Worm (Caenorhabditis elegans): ENCODE results near the gene C49C3.8.

The C49C3.8 gene

ce11 chrIV:17332261-17332660 lies 2.7 kb upstream of the C49C3.8 start, which contains the start of gene C49C3.7:
C49C3.7 (plus strand) TSS chrIV:17332561.
- TF ChIP-seq lin-13 (GFP tag; optimal IDR thresholded peaks at IDR 0.05) (no peak), spr-1 (tag; optimal IDR thresholded peaks at IDR 0.05) (no peak), aha-1 (tag) (peak; percentile 86), arid-1 (GFP tag; conservative IDR thresholded peaks at IDR 0.05) (no peak), T20F7.1 (GFP tag; optimal IDR thresholded peaks at IDR 0.05) (no peak)

ce11 chrIV:17333542-17334281 lies 1.3 kb upstream of the C49C3.8 start, which contains the start of gene C49C3.15:
C49C3.15 (plus strand) TSS chrIV:17334231.
- TF ChIP-seq nhr-11 (tag; optimal IDR thresholded peaks at IDR 0.05) (no peak), zag-1 (tag; optimal IDR thresholded peaks at IDR 0.05) (no peak), Y75B8A.6 (GFP tag; IDR thresholded peaks at IDR 0.05) (no peak), daf-16 (GFP tag; optimal IDR thresholded peaks at IDR 0.05) (no peak), daf-16 (tag; optimal IDR thresholded peaks at IDR 0.05) (peak; percentile 23), egl-43 (GFP tag; IDR thresholded peaks at IDR 0.05) (no peak), zip-2 (tag; optimal IDR thresholded peaks at IDR 0.05) (no peak), F37D6.2 (tag; optimal IDR thresholded peaks at IDR 0.05) (no peak), unc-130 (GFP tag; optimal IDR thresholded peaks at IDR 0.05) (no peak), nhr-41 (GFP tag; IDR thresholded peaks at IDR 0.05) (no peak), hlh-11 (tag; optimal IDR thresholded peaks at IDR 0.05) (peak; percentile 28), aha-1 (tag) (no peak), vab-7 (GFP tag; IDR thresholded peaks at IDR 0.05) (no peak), skn-1 (tag; optimal IDR thresholded peaks at IDR 0.05) (no peak), spr-3 (GFP tag; optimal IDR thresholded peaks at IDR 0.05) (no peak), nhr-28 (tag; optimal IDR thresholded peaks at IDR 0.05) (peak; percentile 21), zip-11 (GFP tag; IDR thresholded peaks at IDR 0.05) (no peak), php-3 (GFP tag; IDR thresholded peaks at IDR 0.05) (no peak), nhr-77 (tag; optimal IDR thresholded peaks at IDR 0.05) (no peak), F44E2.7 (GFP tag; IDR thresholded peaks at IDR 0.05) (no peak), gei-8 (GFP tag; optimal IDR thresholded peaks at IDR 0.05) (no peak), dpl-1 (GFP tag; optimal IDR thresholded peaks at IDR 0.05) (no peak), lin-29 (GFP tag; IDR thresholded peaks at IDR 0.05) (no peak), unc-62 (GFP tag; optimal IDR thresholded peaks at IDR 0.05 in 1 of 2) (peak in 1 of 2 experiments; percentile 80), unc-62 (tag; optimal IDR thresholded peaks at IDR 0.05) (no peak), mdl-1 (tag; optimal IDR thresholded peaks at IDR 0.05) (peak in 1 of 2 experiments; percentile 10), daf-19 (GFP tag; conservative IDR thresholded peaks at IDR 0.05) (no peak), Y105C5A.15 (GFP tag; IDR thresholded peaks at IDR 0.05) (no peak), hif-1 (tag; optimal IDR thresholded peaks at IDR 0.05) (peak in 1 of 2 experiments; percentile 83), spr-1 (tag; optimal IDR thresholded peaks at IDR 0.05) (no peak), mxl-3 (GFP tag; optimal IDR thresholded peaks at IDR 0.05) (no peak), nhr-48 (tag; optimal IDR thresholded peaks at IDR 0.05) (no peak), T26A8.4 (GFP tag; IDR thresholded peaks at IDR 0.05) (no peak), hlh-30 (tag; optimal IDR thresholded peaks at IDR 0.05; ENCODE audit: insufficient read depth) (peak; percentile 96), ces-1 (GFP tag; optimal IDR thresholded peaks at IDR 0.05) (no peak), zfp-3 (GFP tag; conservative IDR thresholded peaks at IDR 0.05) (no peak), ama-1 (optimal IDR thresholded peaks at IDR 0.05) (no peak), dmd-8 (GFP tag; IDR thresholded peaks at IDR 0.05) (no peak), fos-1 (tag; optimal IDR thresholded peaks at IDR 0.05) (no peak), cey-2 (tag; optimal IDR thresholded peaks at IDR 0.05; ENCODE audit: borderline replicate concordance, insufficient read depth) (no peak), hmg-1.1 (GFP tag; IDR thresholded peaks at IDR 0.05) (0 out of 2 replicates have a peak, but pooled peaks have one; percentile 8), nhr-10 (tag; optimal IDR thresholded peaks at IDR 0.05) (no peak), lin-13 (GFP tag; optimal IDR thresholded peaks at IDR 0.05) (no peak), nhr-237 (tag; optimal IDR thresholded peaks at IDR 0.05) (no peak), dve-1 (tag; optimal IDR thresholded peaks at IDR 0.05; ENCODE audit: insufficient read depth) (peak; percentile 45), mep-1 (tag; optimal IDR thresholded peaks at IDR 0.05) (peak; percentile 42), ceh-82 (tag; optimal IDR thresholded peaks at IDR 0.05) (no peak)
